Fruit fly (Drosophila melanogaster) whole organism, embryonic: ENCODE measurements around the gene Rtnl1.
A peak's percentile ranks its signal among the peaks of the same experiment; 100 is the strongest.

Experiments
- ATbp ChIP-seq: fragments of 200-800 bp; sonication (Bioruptor generic); optimal IDR thresholded peaks from 2 replicates; lab custom pipeline; 2017; ENCODE audit warnings: missing biosample characterization, mild to moderate bottlenecking, missing genetic modification characterization, missing genetic modification reagents
- CG11696 ChIP-seq: fragments of 200-800 bp; sonication (Bioruptor generic); IDR thresholded peaks from 2 replicates; pipeline ENCODE4 v1.3.6; 2022; ENCODE audit warnings: missing biosample characterization, missing genetic modification characterization
- CG12155 ChIP-seq: fragments of 200-800 bp; sonication (Bioruptor generic); optimal IDR thresholded peaks from 3 replicates; lab custom pipeline; 2016; ENCODE audit warnings: missing biosample characterization, missing genetic modification characterization
- CG12236 ChIP-seq: fragments of 200-800 bp; sonication (Bioruptor generic); optimal IDR thresholded peaks from 2 replicates; lab custom pipeline; 2016; ENCODE audit warnings: missing biosample characterization, missing genetic modification characterization
- CG12769 ChIP-seq: fragments of 200-800 bp; sonication (Bioruptor generic); optimal IDR thresholded peaks from 2 replicates; lab custom pipeline; 2019; ENCODE audit warnings: missing biosample characterization, mild to moderate bottlenecking, missing genetic modification characterization, moderate library complexity
- CG12942 ChIP-seq: fragments of 200-800 bp; sonication (Bioruptor generic); optimal IDR thresholded peaks from 3 replicates; lab custom pipeline; 2016; ENCODE audit warnings: missing biosample characterization, missing genetic modification characterization
- CG14710 ChIP-seq: fragments of 200-800 bp; sonication (Bioruptor generic); optimal IDR thresholded peaks from 3 replicates; lab custom pipeline; 2019; ENCODE audit warnings: missing biosample characterization, mild to moderate bottlenecking, missing genetic modification characterization, moderate library complexity
- CG17361 ChIP-seq: fragments of 200-800 bp; sonication (Bioruptor generic); IDR thresholded peaks from 3 replicates; pipeline ENCODE4 v1.3.6; 2022; ENCODE audit warnings: missing biosample characterization, missing genetic modification characterization
- CG17385 ChIP-seq: fragments of 200-800 bp; sonication (Bioruptor generic); optimal IDR thresholded peaks from 3 replicates; lab custom pipeline; 2018; ENCODE audit warnings: missing biosample characterization, mild to moderate bottlenecking, missing genetic modification characterization
- CG1832 ChIP-seq: fragments of 200-800 bp; sonication (Bioruptor generic); optimal IDR thresholded peaks from 2 replicates; lab custom pipeline; 2017; ENCODE audit warnings: missing biosample characterization, mild to moderate bottlenecking, missing genetic modification characterization, inconsistent platforms
- CG18599 ChIP-seq: fragments of 200-800 bp; sonication (Bioruptor generic); optimal IDR thresholded peaks from 3 replicates; lab custom pipeline; 2017; ENCODE audit warnings: missing biosample characterization, missing genetic modification characterization, mild to moderate bottlenecking, moderate library complexity, missing genetic modification reagents
- CG18619 ChIP-seq: fragments of 200-800 bp; sonication (Bioruptor generic); optimal IDR thresholded peaks from 3 replicates; lab custom pipeline; 2017; ENCODE audit warnings: missing biosample characterization, mild to moderate bottlenecking, missing genetic modification characterization
- CG2129 ChIP-seq: fragments of 200-800 bp; sonication (Bioruptor generic); IDR thresholded peaks from 2 replicates; pipeline ENCODE4 v1.3.6; 2022; ENCODE audit warnings: missing biosample characterization, missing genetic modification characterization; ENCODE audit not compliant: partially characterized antibody
- CG2875 ChIP-seq: fragments of 200-800 bp; sonication (Bioruptor generic); optimal IDR thresholded peaks from 2 replicates; lab custom pipeline; 2017; ENCODE audit warnings: missing biosample characterization, mild to moderate bottlenecking, missing genetic modification characterization, missing genetic modification reagents
- CG30431 ChIP-seq: fragments of 200-800 bp; sonication (Bioruptor generic); optimal IDR thresholded peaks from 2 replicates; lab custom pipeline; 2017; ENCODE audit warnings: missing biosample characterization, missing genetic modification characterization
- CG34376 ChIP-seq: fragments of 200-800 bp; sonication (Bioruptor generic); optimal IDR thresholded peaks from 2 replicates; lab custom pipeline; 2018; ENCODE audit warnings: missing biosample characterization, mild to moderate bottlenecking, missing genetic modification characterization
- CG4282 ChIP-seq: fragments of 200-800 bp; sonication (Bioruptor generic); optimal IDR thresholded peaks from 2 replicates; lab custom pipeline; 2016; ENCODE audit warnings: missing biosample characterization, missing genetic modification characterization
- CG7271 ChIP-seq: fragments of 200-800 bp; sonication (Bioruptor generic); optimal IDR thresholded peaks from 2 replicates; lab custom pipeline; 2018; ENCODE audit warnings: missing biosample characterization, mild to moderate bottlenecking, missing genetic modification characterization, moderate library complexity
- CG8089 ChIP-seq: fragments of 200-800 bp; sonication (Bioruptor generic); optimal IDR thresholded peaks from 3 replicates; lab custom pipeline; 2016; ENCODE audit warnings: missing biosample characterization, missing genetic modification characterization
- CTCF ChIP-seq: fragments of 200-800 bp; sonication (Bioruptor generic); optimal IDR thresholded peaks from 2 replicates; lab custom pipeline; 2017; ENCODE audit warnings: missing biosample characterization, mild to moderate bottlenecking, missing genetic modification characterization, moderate library complexity
- Dad ChIP-seq: fragments of 200-800 bp; sonication (Bioruptor generic); optimal IDR thresholded peaks from 3 replicates; lab custom pipeline; 2016; ENCODE audit warnings: missing biosample characterization, missing genetic modification characterization
- Eip74EF ChIP-seq, 2 experiments: fragments of 200-800 bp in 1 of 2; fragments of >200 bp in 1 of 2; sonication (Bioruptor generic) in 1 of 2; optimal IDR thresholded peaks; 2 replicates each; lab custom pipeline; 2017 to 2019; ENCODE audit warnings: missing biosample characterization in 2 of 2, missing genetic modification characterization in 2 of 2, mild to moderate bottlenecking in 1 of 2, moderate library complexity in 1 of 2
- H2.0 ChIP-seq: fragments of 200-800 bp; sonication (Bioruptor generic); IDR thresholded peaks from 2 replicates; pipeline ENCODE4 v1.3.6; 2022; ENCODE audit warnings: missing biosample characterization, missing genetic modification characterization
- Hand ChIP-seq: fragments of 200-800 bp; sonication (Bioruptor generic); optimal IDR thresholded peaks from 2 replicates; lab custom pipeline; 2017; ENCODE audit warnings: mild to moderate bottlenecking, missing biosample characterization, missing genetic modification reagents, missing genetic modification characterization
- Hr51 ChIP-seq, 2 experiments: fragments of 200-800 bp; sonication (Bioruptor generic); optimal IDR thresholded peaks; 2 replicates in 1 of 2; 3 replicates in 1 of 2; lab custom pipeline; 2016 to 2018; ENCODE audit warnings: missing biosample characterization in 2 of 2, missing genetic modification characterization in 2 of 2, mild to moderate bottlenecking in 1 of 2, moderate library complexity in 1 of 2
- Jarid2 ChIP-seq: fragments of 200-800 bp; sonication (Bioruptor generic); optimal IDR thresholded peaks from 3 replicates; lab custom pipeline; 2017; ENCODE audit warnings: mild to moderate bottlenecking, missing biosample characterization, missing genetic modification reagents, missing genetic modification characterization
- Lpt ChIP-seq: fragments of >200 bp; optimal IDR thresholded peaks from 2 replicates; lab custom pipeline; 2018; ENCODE audit warnings: missing biosample characterization, missing genetic modification characterization
- NC2β ChIP-seq: fragments of 200-800 bp; sonication (Bioruptor generic); optimal IDR thresholded peaks from 2 replicates; lab custom pipeline; 2016; ENCODE audit warnings: missing biosample characterization, missing genetic modification characterization
- Nf-YA ChIP-seq: fragments of 200-800 bp; sonication (Bioruptor generic); IDR thresholded peaks from 2 replicates; pipeline ENCODE4 v1.3.6; 2022; ENCODE audit warnings: missing biosample characterization, missing genetic modification characterization
- Nf-YC ChIP-seq: fragments of 200-800 bp; optimal IDR thresholded peaks from 3 replicates; lab custom pipeline; 2019; ENCODE audit warnings: missing biosample characterization, mild to moderate bottlenecking, missing genetic modification characterization, moderate library complexity
- NfI ChIP-seq: fragments of 200-800 bp; sonication (Bioruptor generic); optimal IDR thresholded peaks from 3 replicates; lab custom pipeline; 2018; ENCODE audit warnings: missing biosample characterization, mild to moderate bottlenecking, missing genetic modification characterization, moderate library complexity
- Sin3A ChIP-seq: fragments of >200 bp; optimal IDR thresholded peaks from 2 replicates; lab custom pipeline; 2018
- abd-A ChIP-seq: fragments of 200-800 bp; sonication (Bioruptor generic); optimal IDR thresholded peaks from 3 replicates; lab custom pipeline; 2019; ENCODE audit warnings: missing biosample characterization, mild to moderate bottlenecking, missing genetic modification characterization, moderate library complexity
- corto ChIP-seq: fragments of 200-800 bp; sonication (Bioruptor generic); optimal IDR thresholded peaks from 2 replicates; lab custom pipeline; 2016; ENCODE audit warnings: missing biosample characterization, mild to moderate bottlenecking, missing genetic modification characterization, moderate library complexity
- ftz-f1 ChIP-seq: fragments of 200-800 bp; sonication (Bioruptor generic); optimal IDR thresholded peaks from 2 replicates; lab custom pipeline; 2016; ENCODE audit warnings: missing biosample characterization, missing genetic modification characterization
- gcm ChIP-seq: fragments of 200-800 bp; sonication (Bioruptor generic); optimal IDR thresholded peaks from 2 replicates; lab custom pipeline; 2019; ENCODE audit warnings: missing biosample characterization, mild to moderate bottlenecking, missing genetic modification characterization, moderate library complexity
- gfzf ChIP-seq: fragments of 200-800 bp; sonication (Bioruptor generic); optimal IDR thresholded peaks from 2 replicates; lab custom pipeline; 2016; ENCODE audit warnings: missing biosample characterization, mild to moderate bottlenecking, missing genetic modification characterization, moderate library complexity
- insv ChIP-seq, 2 experiments: fragments of 200-800 bp; sonication (Bioruptor generic); optimal IDR thresholded peaks; 3 replicates each; lab custom pipeline; 2016 to 2018; ENCODE audit warnings: missing biosample characterization in 2 of 2, missing genetic modification characterization in 2 of 2
- inv ChIP-seq: fragments of 200-800 bp; sonication (Bioruptor generic); IDR thresholded peaks from 2 replicates; pipeline ENCODE4 v1.3.6; 2022; ENCODE audit warnings: missing biosample characterization, missing genetic modification characterization; ENCODE audit not compliant: partially characterized antibody
- nerfin-2 ChIP-seq: fragments of 200-800 bp; sonication (Bioruptor generic); IDR thresholded peaks from 2 replicates; pipeline ENCODE4 v1.3.6; 2022; ENCODE audit warnings: missing biosample characterization, missing genetic modification characterization; ENCODE audit not compliant: partially characterized antibody
- p53 ChIP-seq: fragments of 200-800 bp; sonication (Bioruptor generic); optimal IDR thresholded peaks from 2 replicates; lab custom pipeline; 2016; ENCODE audit warnings: missing biosample characterization, missing genetic modification characterization
- pho ChIP-seq: fragments of 200-800 bp; sonication (Bioruptor generic); optimal IDR thresholded peaks from 2 replicates; lab custom pipeline; 2016; ENCODE audit warnings: missing biosample characterization, missing genetic modification characterization
- stc ChIP-seq: fragments of 200-800 bp; sonication (Bioruptor generic); IDR thresholded peaks from 2 replicates; pipeline ENCODE4 v1.3.6; 2022; ENCODE audit warnings: missing biosample characterization, missing genetic modification characterization
- tna ChIP-seq: fragments of 200-800 bp; sonication (Bioruptor generic); IDR thresholded peaks from 2 replicates; pipeline ENCODE4 v1.3.6; 2022; ENCODE audit warnings: missing biosample characterization, missing genetic modification characterization; ENCODE audit not compliant: partially characterized antibody
- toy ChIP-seq: fragments of 200-800 bp; sonication (Bioruptor generic); IDR thresholded peaks from 2 replicates; pipeline ENCODE4 v1.3.6; 2022; ENCODE audit warnings: missing biosample characterization, missing genetic modification characterization
- unpg ChIP-seq: fragments of 200-800 bp; sonication (Bioruptor generic); optimal IDR thresholded peaks from 3 replicates; lab custom pipeline; 2018; ENCODE audit warnings: missing biosample characterization, mild to moderate bottlenecking, missing genetic modification characterization, moderate library complexity
- vfl ChIP-seq: fragments of 200-800 bp; sonication (Bioruptor generic); optimal IDR thresholded peaks from 2 replicates; lab custom pipeline; 2016; ENCODE audit warnings: missing biosample characterization, missing genetic modification characterization
- zen ChIP-seq: fragments of 200-800 bp; sonication (Bioruptor generic); optimal IDR thresholded peaks from 3 replicates; lab custom pipeline; 2018; ENCODE audit warnings: missing biosample characterization, mild to moderate bottlenecking, missing genetic modification characterization, moderate library complexity
- zfh1 ChIP-seq: fragments of 200-800 bp; sonication (Bioruptor generic); IDR thresholded peaks from 3 replicates; pipeline ENCODE4 v1.3.6; 2022; ENCODE audit warnings: missing biosample characterization, missing genetic modification characterization

Gene Rtnl1

DNA sequence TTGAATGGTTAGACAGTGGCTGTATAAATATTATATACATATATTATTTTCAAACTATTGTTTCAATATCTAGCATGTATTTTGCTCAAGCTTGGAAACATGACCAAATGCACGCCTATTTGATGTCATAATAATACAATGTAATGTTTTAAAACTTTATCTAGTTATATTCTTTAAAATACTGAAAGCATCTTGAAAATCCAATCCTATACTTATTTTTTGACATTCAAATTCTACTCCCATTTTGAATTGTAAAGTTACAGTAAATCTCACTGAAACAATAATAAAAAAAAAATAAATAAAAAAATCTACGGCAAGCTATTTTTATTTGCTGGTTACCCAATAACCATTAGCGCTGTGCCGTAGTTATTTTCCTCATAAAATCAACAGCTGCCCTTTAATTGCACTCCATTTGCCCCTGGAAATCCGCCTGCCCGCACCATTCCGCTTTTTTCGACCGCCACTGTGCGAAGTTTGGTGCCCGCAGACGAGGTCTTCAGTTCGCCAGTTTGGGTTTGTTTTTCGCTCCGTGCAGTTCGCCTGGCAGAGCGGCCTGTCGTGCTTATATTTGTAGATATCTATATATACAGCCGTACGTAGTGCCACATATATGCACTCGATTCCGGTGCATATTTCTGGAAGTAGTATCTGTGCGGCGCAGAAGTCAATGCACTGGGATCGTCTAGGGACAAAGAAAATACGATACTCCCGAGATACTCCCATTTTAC is 35.5 kb upstream of the Rtnl1 start (continued):
- TF ChIP-seq CG4282 (GFP tag; lab: Kevin White, UChicago) (no peak), CG12769 (peak; percentile 6), NfI (GFP tag; lab: Kevin White, UChicago) (peak; percentile 19), CG8089 (peak; percentile 13), CG11696 (GFP tag; lab: Robert Waterston, UW) (peak; percentile 41; the same call in 1 of the 2 replicates), CG12236 (GFP tag; lab: Kevin White, UChicago) (peak; percentile 13), stc (peak; percentile 41; the same call in 1 of the 2 replicates), zfh1 (GFP tag; lab: Robert Waterston, UW) (peak; percentile 63; the same call in 2 of the 3 replicates), CG18619 (GFP tag; lab: Kevin White, UChicago) (peak; percentile 70), H2.0 (GFP tag; lab: Robert Waterston, UW) (peak; percentile 44), CG7271 (tag; lab: Kevin White, UChicago) (no peak), CG18599 (GFP tag; lab: Kevin White, UChicago) (peak; percentile 33), CG12155 (GFP tag; lab: Kevin White, UChicago) (peak; percentile 31), NC2β (GFP tag; lab: Kevin White, UChicago) (no peak), CG34376 (no peak), CG30431 (no peak), inv (GFP tag; lab: Robert Waterston, UW) (no peak), Hr51 (GFP tag; optimal IDR thresholded peaks at IDR 0.05; lab: Kevin White, UChicago) (peak; percentile 7 to 73), insv (GFP tag; optimal IDR thresholded peaks at IDR 0.05; lab: Kevin White, UChicago) (no peak), Lpt (GFP tag; lab: Kevin White, UChicago) (no peak), CG1832 (no peak), ATbp (GFP tag; lab: Kevin White, UChicago) (peak; percentile 56), Nf-YA (peak; percentile 9; the same call in 1 of the 2 replicates), Hand (no peak), ftz-f1 (GFP tag; lab: Kevin White, UChicago) (peak; percentile 43), gfzf (GFP tag; lab: Kevin White, UChicago) (no peak), p53 (GFP tag; lab: Kevin White, UChicago) (no peak), nerfin-2 (GFP tag; lab: Robert Waterston, UW) (no peak), Sin3A (lab: Kevin White, UChicago) (no peak), vfl (GFP tag; lab: Kevin White, UChicago) (no peak), toy (GFP tag; lab: Robert Waterston, UW) (no peak), pho (GFP tag; lab: Kevin White, UChicago) (no peak), CG17385 (GFP tag; lab: Kevin White, UChicago) (peak; percentile 53), Jarid2 (peak; percentile 29), corto (no peak), unpg (peak; percentile 52), CG2129 (GFP tag; lab: Robert Waterston, UW) (no peak), CG17361 (GFP tag; lab: Robert Waterston, UW) (peak; percentile 86), CG2875 (GFP tag; lab: Kevin White, UChicago) (peak; percentile 2), tna (GFP tag; lab: Robert Waterston, UW) (no peak), Dad (peak; percentile 37), abd-A (tag; lab: Kevin White, UChicago) (no peak), gcm (peak; percentile 61), zen (tag; lab: Kevin White, UChicago) (no peak), CG12942 (GFP tag; lab: Kevin White, UChicago) (peak; percentile 36), CG14710 (tag; lab: Kevin White, UChicago) (peak; percentile 39), Eip74EF (GFP tag; optimal IDR thresholded peaks at IDR 0.05; lab: Kevin White, UChicago) (peak in 1 of 2 experiments; percentile 55), CTCF (GFP tag; lab: Kevin White, UChicago) (peak; percentile 18), Nf-YC (tag; lab: Kevin White, UChicago) (peak; percentile 43)
